Worm (Caenorhabditis elegans) whole organism, young adult: ENCODE measurements around the gene str-27.
"Not testable (repeated sequence)": the region's sequence is repeated elsewhere in the genome, so short reads cannot be mapped to it uniquely, and the experiment has no call there.

Experiments
- B0261.1 ChIP-seq: sonication (generic microtip); optimal IDR thresholded peaks from 2 replicates; lab custom pipeline; 2016; ENCODE audit warnings: mild to moderate bottlenecking, missing genetic modification characterization, moderate library complexity, missing compliant biosample characterization
- F33H1.4 ChIP-seq: fragments of 200-800 bp; sonication (Bioruptor generic); IDR thresholded peaks from 2 replicates; pipeline ENCODE4 v1.3.6; 2022; ENCODE audit warnings: missing genetic modification reagents, missing genetic modification characterization, missing compliant biosample characterization
- F52B5.7 ChIP-seq: sonication (generic microtip); optimal IDR thresholded peaks from 2 replicates; lab custom pipeline; 2016; ENCODE audit warnings: mild to moderate bottlenecking, missing genetic modification characterization, missing compliant biosample characterization
- K12H6.12 ChIP-seq: fragments of 200-800 bp; sonication (Bioruptor generic); optimal IDR thresholded peaks from 2 replicates; lab custom pipeline; 2018; ENCODE audit warnings: mild to moderate bottlenecking, missing genetic modification characterization, missing compliant biosample characterization
- Y56A3A.18 ChIP-seq: fragments of 200-800 bp; sonication (Bioruptor generic); IDR thresholded peaks from 2 replicates; pipeline ENCODE4 v1.3.6; 2022; ENCODE audit warnings: missing genetic modification reagents, missing genetic modification characterization, missing compliant biosample characterization
- Y67H2A.10 ChIP-seq: fragments of 200-800 bp; sonication (Bioruptor generic); conservative IDR thresholded peaks from 2 replicates; pipeline ENCODE4 v1.3.6; 2022; ENCODE audit warnings: missing genetic modification reagents, missing genetic modification characterization, missing compliant biosample characterization
- akir-1 ChIP-seq: fragments of 200-800 bp; sonication (Bioruptor generic); optimal IDR thresholded peaks from 2 replicates; lab custom pipeline; 2018; ENCODE audit warnings: mild to moderate bottlenecking, missing genetic modification characterization, moderate library complexity, missing compliant biosample characterization
- attf-6 ChIP-seq: fragments of 200-800 bp; sonication (Bioruptor generic); IDR thresholded peaks from 2 replicates; pipeline ENCODE4 v1.3.6; 2022; ENCODE audit warnings: missing genetic modification reagents, missing genetic modification characterization, missing compliant biosample characterization
- bed-2 ChIP-seq: fragments of 200-800 bp; sonication (Bioruptor generic); IDR thresholded peaks from 2 replicates; pipeline ENCODE4 v1.3.6; 2022; ENCODE audit warnings: missing genetic modification reagents, missing genetic modification characterization, missing compliant biosample characterization
- cebp-2 ChIP-seq: fragments of 200-800 bp; sonication (Bioruptor generic); IDR thresholded peaks from 2 replicates; pipeline ENCODE4 v1.3.6; 2022; ENCODE audit warnings: missing genetic modification characterization, missing compliant biosample characterization
- ceh-40 ChIP-seq: fragments of 200-800 bp; sonication (Bioruptor generic); IDR thresholded peaks from 2 replicates; pipeline ENCODE4 v1.3.6; 2022; ENCODE audit warnings: missing genetic modification characterization, missing compliant biosample characterization
- ceh-79 ChIP-seq: sonication (generic microtip); optimal IDR thresholded peaks from 2 replicates; lab custom pipeline; 2017; ENCODE audit warnings: mild to moderate bottlenecking, missing genetic modification characterization, missing compliant biosample characterization
- dox-1 ChIP-seq: fragments of 200-800 bp; sonication (Bioruptor generic); IDR thresholded peaks from 2 replicates; pipeline ENCODE4 v1.3.6; 2022; ENCODE audit warnings: missing genetic modification reagents, missing genetic modification characterization, missing compliant biosample characterization
- fkh-3 ChIP-seq: sonication (generic microtip); optimal IDR thresholded peaks from 2 replicates; lab custom pipeline; 2016; ENCODE audit warnings: mild to moderate bottlenecking, missing genetic modification characterization, missing compliant biosample characterization
- hlh-12 ChIP-seq: sonication (generic microtip); optimal IDR thresholded peaks from 2 replicates; lab custom pipeline; 2016; ENCODE audit warnings: missing genetic modification characterization, missing compliant biosample characterization
- hmg-20 ChIP-seq: fragments of 200-800 bp; sonication (Bioruptor generic); IDR thresholded peaks from 2 replicates; pipeline ENCODE4 v1.3.6; 2022; ENCODE audit warnings: missing genetic modification reagents, missing genetic modification characterization, missing compliant biosample characterization
- hrde-1 ChIP-seq: sonication (generic microtip); optimal IDR thresholded peaks from 2 replicates; lab custom pipeline; 2016; ENCODE audit warnings: missing genetic modification characterization, mild to moderate bottlenecking, missing compliant biosample characterization, moderate library complexity, missing genotype, missing genetic modification reagents, borderline replicate concordance
- lin-40 ChIP-seq: sonication (generic microtip); optimal IDR thresholded peaks from 2 replicates; lab custom pipeline; 2016; ENCODE audit warnings: missing genetic modification characterization, mild to moderate bottlenecking, missing compliant biosample characterization, missing genotype, missing genetic modification reagents
- lir-1 ChIP-seq: fragments of 200-800 bp; sonication (Bioruptor generic); conservative IDR thresholded peaks from 2 replicates; pipeline ENCODE4 v1.3.6; 2022; ENCODE audit warnings: missing genetic modification reagents, missing genetic modification characterization, missing compliant biosample characterization
- madf-6 ChIP-seq: fragments of 200-800 bp; sonication (Bioruptor generic); IDR thresholded peaks from 2 replicates; pipeline ENCODE4 v1.3.6; 2022; ENCODE audit warnings: missing genetic modification reagents, missing genetic modification characterization, missing compliant biosample characterization
- nhr-90 ChIP-seq: sonication (generic microtip); optimal IDR thresholded peaks from 2 replicates; lab custom pipeline; 2016; ENCODE audit warnings: missing genotype, mild to moderate bottlenecking, missing genetic modification characterization, missing compliant biosample characterization
- pbrm-1 ChIP-seq: fragments of 200-800 bp; sonication (Bioruptor generic); IDR thresholded peaks from 2 replicates; pipeline ENCODE4 v1.3.6; 2022; ENCODE audit warnings: missing genetic modification reagents, missing genetic modification characterization, missing compliant biosample characterization
- rcor-1 ChIP-seq: fragments of 200-800 bp; sonication (Bioruptor generic); IDR thresholded peaks from 2 replicates; pipeline ENCODE4 v1.3.6; 2022; ENCODE audit warnings: missing genetic modification reagents, missing genetic modification characterization, missing compliant biosample characterization
- rec-8 ChIP-seq, 2 experiments: sonication (generic microtip); optimal IDR thresholded peaks; 2 replicates each; lab custom pipeline; 2016; ENCODE audit warnings: mild to moderate bottlenecking in 2 of 2, missing genetic modification characterization in 2 of 2, missing genetic modification reagents in 2 of 2, missing genotype in 2 of 2, missing biosample characterization in 1 of 2, missing compliant biosample characterization in 1 of 2, moderate library complexity in 1 of 2
- repo-1 ChIP-seq: sonication (generic microtip); optimal IDR thresholded peaks from 2 replicates; lab custom pipeline; 2017; ENCODE audit warnings: mild to moderate bottlenecking, missing genetic modification characterization, missing compliant biosample characterization
- snpc-3.4 ChIP-seq: sonication (generic microtip); optimal IDR thresholded peaks from 2 replicates; lab custom pipeline; 2017; ENCODE audit warnings: missing genetic modification characterization, mild to moderate bottlenecking, missing compliant biosample characterization, antibody characterized with exemption, moderate library complexity, missing genotype, missing genetic modification reagents
- unc-130 ChIP-seq: sonication (generic microtip); optimal IDR thresholded peaks from 2 replicates; lab custom pipeline; 2016; ENCODE audit warnings: missing genetic modification reagents, missing genetic modification characterization, missing compliant biosample characterization
- ztf-6 ChIP-seq: fragments of 200-800 bp; sonication (Bioruptor generic); IDR thresholded peaks from 2 replicates; pipeline ENCODE4 v1.3.6; 2022; ENCODE audit warnings: missing genetic modification reagents, missing genetic modification characterization, missing compliant biosample characterization

The str-27 gene

ce11 chrV:15752049-15752448, 16.4 kb upstream of the str-27 start, which contains the start of gene str-43 (continued):
- no peak for TF ChIP-seq nhr-90 (tag; lab: Kevin White, UChicago)

- TF ChIP-seq attf-6 (GFP tag; lab: Robert Waterston, UW) (no peak), lir-1 (no peak), hrde-1 (tag; lab: Kevin White, UChicago) (no peak)
- TF ChIP-seq, all 124 proteins: peak for 0
Measured at ce11 chrV:15750130-15750529, 14.5 kb upstream of the str-27 start, which contains the start of gene str-6. str-6 (minus strand) TSS chrV:15750230.

- not testable (repeated sequence) for TF ChIP-seq lin-40 (tag; lab: Kevin White, UChicago); rcor-1 (GFP tag; lab: Robert Waterston, UW); cebp-2 (GFP tag; lab: Robert Waterston, UW)
Measured at ce11 chrV:15748343-15748742, 12.7 kb upstream of the str-27 start, which contains the start of gene T23D5.8. T23D5.8 (minus strand) TSS chrV:15748443.

ce11 chrV:15744366-15744765, 8.7 kb upstream of the str-27 start, which contains the start of gene str-19:
str-19 (minus strand) TSS chrV:15744466.
- not testable (repeated sequence) for TF ChIP-seq akir-1 (GFP tag; lab: Kevin White, UChicago); F52B5.7 (tag; lab: Kevin White, UChicago); unc-130 (GFP tag; lab: Kevin White, UChicago)
- TF ChIP-seq, all 124 proteins: peak for 0; not testable (repeated sequence) for 124

- TF ChIP-seq B0261.1 (tag; lab: Kevin White, UChicago) (no peak), ztf-6 (no peak), madf-6 (GFP tag; lab: Robert Waterston, UW) (no peak), dox-1 (GFP tag; lab: Robert Waterston, UW) (no peak), Y67H2A.10 (no peak), Y56A3A.18 (GFP tag; lab: Robert Waterston, UW) (no peak), snpc-3.4 (tag; lab: Kevin White, UChicago) (no peak), repo-1 (tag; lab: Kevin White, UChicago) (no peak), K12H6.12 (tag; lab: Kevin White, UChicago) (no peak), fkh-3 (no peak)
Measured at ce11 chrV:15741851-15742250, 6.2 kb upstream of the str-27 start, which contains the start of gene str-18. str-18 (minus strand) TSS chrV:15741951.

ce11 chrV:15733568-15733967, 2.1 kb downstream of the str-27 start, which contains the start of gene T23D5.3:
T23D5.3 (minus strand) TSS chrV:15733668.
- TF ChIP-seq bed-2 (no peak), rec-8 (tag; optimal IDR thresholded peaks at IDR 0.05; lab: Kevin White, UChicago) (no peak), hmg-20 (GFP tag; lab: Robert Waterston, UW) (no peak), ceh-79 (tag; lab: Kevin White, UChicago) (no peak), hlh-12 (no peak), ceh-40 (GFP tag; lab: Robert Waterston, UW) (no peak), pbrm-1 (GFP tag; lab: Robert Waterston, UW) (no peak), Y67H2A.10 (no peak), F33H1.4 (GFP tag; lab: Robert Waterston, UW) (no peak)
- TF ChIP-seq, all 124 proteins: peak for 0
